Fruit fly (Drosophila melanogaster): Measurements from ENCODE around the gene CG13983.

Gene CG13983

dm6 chr2L:6306895-6307294 lies 42.6 kb upstream of the CG13983 start (continued):
- 0 out of 2 replicates have a peak, but pooled peaks have one; percentile 13 for TF ChIP-seq lmd (GFP tag; IDR thresholded peaks at IDR 0.05)
- 0 out of 3 replicates have a peak, but pooled peaks have one; percentile 30 for TF ChIP-seq ci (GFP tag; IDR thresholded peaks at IDR 0.05)
- peak; percentile 29 for TF ChIP-seq unpg (GFP tag; optimal IDR thresholded peaks at IDR 0.05)
- TF ChIP-seq nmo (GFP tag; optimal IDR thresholded peaks at IDR 0.05) = peak; percentile 14
- peak; percentile 78 for TF ChIP-seq Med (GFP tag)
- TF ChIP-seq CG30403 (GFP tag; optimal IDR thresholded peaks at IDR 0.05) = peak; percentile 34
- no peak for TF ChIP-seq sr (GFP tag; IDR thresholded peaks at IDR 0.05)
- TF ChIP-seq CG11504 (tag; optimal IDR thresholded peaks at IDR 0.05) = peak; percentile 54
- TF ChIP-seq dpn (GFP tag; optimal IDR thresholded peaks at IDR 0.05) = peak in 1 of 2 experiments; percentile 22
- TF ChIP-seq Meics (GFP tag; optimal IDR thresholded peaks at IDR 0.05) = peak; percentile 4
- TF ChIP-seq Oli (tag; optimal IDR thresholded peaks at IDR 0.05) = peak; percentile 30
- TF ChIP-seq Ssrp (tag; optimal IDR thresholded peaks at IDR 0.05) = peak; percentile 12
- TF ChIP-seq p53 (GFP tag; optimal IDR thresholded peaks at IDR 0.05) = no peak
- peak; percentile 15 for TF ChIP-seq grau (tag; optimal IDR thresholded peaks at IDR 0.05)
- TF ChIP-seq E2f1 (GFP tag; IDR thresholded peaks at IDR 0.05) = peak; percentile 10; the same call in 1 of the 2 replicates
- peak in 1 of 2 experiments; percentile 33 for TF ChIP-seq eve (GFP tag; optimal IDR thresholded peaks at IDR 0.05)
- TF ChIP-seq chif (GFP tag; optimal IDR thresholded peaks at IDR 0.05) = peak; percentile 18 to 22
- peak; percentile 19 for TF ChIP-seq PHDP (tag; optimal IDR thresholded peaks at IDR 0.05)
- TF ChIP-seq otp (GFP tag; IDR thresholded peaks at IDR 0.05) = peak; percentile 13; the same call in 1 of the 3 replicates
- TF ChIP-seq CG11695 (GFP tag; IDR thresholded peaks at IDR 0.05) = 0 out of 3 replicates have a peak, but pooled peaks have one; percentile 18
- peak; percentile 3 for TF ChIP-seq CG12219 (GFP tag; optimal IDR thresholded peaks at IDR 0.05)
- peak; percentile 34 for TF ChIP-seq Xbp1 (GFP tag; optimal IDR thresholded peaks at IDR 0.05)
- TF ChIP-seq CG14667 (GFP tag; IDR thresholded peaks at IDR 0.05) = peak; percentile 10; the same call in 1 of the 2 replicates
- peak; percentile 32 for TF ChIP-seq ATbp (GFP tag; optimal IDR thresholded peaks at IDR 0.05)
- TF ChIP-seq Adf1 (GFP tag; IDR thresholded peaks at IDR 0.05) = no peak
- TF ChIP-seq lab (GFP tag; optimal IDR thresholded peaks at IDR 0.05) = peak; percentile 47
- 0 out of 4 replicates have a peak, but pooled peaks have one; percentile 10 for TF ChIP-seq Gug (GFP tag; IDR thresholded peaks at IDR 0.05)
- peak in 1 of 2 experiments; percentile 40 for TF ChIP-seq Hr51 (GFP tag; optimal IDR thresholded peaks at IDR 0.05)
- peak; percentile 7 for TF ChIP-seq CG12391 (tag; optimal IDR thresholded peaks at IDR 0.05)
- TF ChIP-seq CG31441 (GFP tag; IDR thresholded peaks at IDR 0.05) = 0 out of 2 replicates have a peak, but pooled peaks have one; percentile 22
- TF ChIP-seq zfh1 (GFP tag; IDR thresholded peaks at IDR 0.05) = peak; percentile 39; the same call in 1 of the 3 replicates
- no peak for TF ChIP-seq slbo (GFP tag; IDR thresholded peaks at IDR 0.05)
- TF ChIP-seq schlank (tag; optimal IDR thresholded peaks at IDR 0.05) = no peak
- peak; percentile 10 for TF ChIP-seq CG2678 (tag; optimal IDR thresholded peaks at IDR 0.05)
- peak; percentile 79 for TF ChIP-seq sens (GFP tag)
- TF ChIP-seq esg (GFP tag; conservative IDR thresholded peaks at IDR 0.05) = 0 out of 2 replicates have a peak, but pooled peaks have one; percentile 22
- TF ChIP-seq fd96Cb (tag; optimal IDR thresholded peaks at IDR 0.05) = peak; percentile 29
- TF ChIP-seq bsh (GFP tag; optimal IDR thresholded peaks at IDR 0.05) = peak in 1 of 2 experiments; percentile 54
- TF ChIP-seq dmrt99B (tag; optimal IDR thresholded peaks at IDR 0.05) = peak; percentile 37
- peak; percentile 41 for TF ChIP-seq HLH3B (GFP tag; IDR thresholded peaks at IDR 0.05)
- no peak for TF ChIP-seq YL-1 (GFP tag; optimal IDR thresholded peaks at IDR 0.05)
- TF ChIP-seq dm (GFP tag; optimal IDR thresholded peaks at IDR 0.05) = no peak
- peak; percentile 4 for TF ChIP-seq HHEX (GFP tag; optimal IDR thresholded peaks at IDR 0.05)
- TF ChIP-seq CG17568 (GFP tag; optimal IDR thresholded peaks at IDR 0.05) = no peak
- TF ChIP-seq CG17361 (GFP tag; IDR thresholded peaks at IDR 0.05) = 0 out of 3 replicates have a peak, but pooled peaks have one; percentile 17
- TF ChIP-seq pnt (GFP tag; optimal IDR thresholded peaks at IDR 0.05) = peak; percentile 11
- TF ChIP-seq dysf (GFP tag; IDR thresholded peaks at IDR 0.05) = 0 out of 3 replicates have a peak, but pooled peaks have one; percentile 20
- peak; percentile 40 for TF ChIP-seq CG1603 (tag; optimal IDR thresholded peaks at IDR 0.05)
- TF ChIP-seq CG11085 (GFP tag; IDR thresholded peaks at IDR 0.05) = no peak

Measured in whole organism, embryonic.